Fruit fly (Drosophila melanogaster) whole organism, embryonic: ENCODE data around the gene CG17270.

Experiments used
- Abd-B ChIP-seq: fragments of 200-800 bp; sonication (Bioruptor generic); optimal IDR thresholded peaks from 2 replicates; lab custom pipeline; 2018; ENCODE audit warnings: missing biosample characterization, mild to moderate bottlenecking, missing genetic modification characterization, moderate library complexity
- B-H2 ChIP-seq: fragments of 200-800 bp; sonication (Bioruptor generic); optimal IDR thresholded peaks from 2 replicates; lab custom pipeline; 2018; ENCODE audit warnings: missing biosample characterization, mild to moderate bottlenecking, missing genetic modification characterization
- CG12219 ChIP-seq: fragments of 200-800 bp; sonication (Bioruptor generic); optimal IDR thresholded peaks from 3 replicates; lab custom pipeline; 2018; ENCODE audit warnings: missing biosample characterization, mild to moderate bottlenecking, missing genetic modification characterization
- CG12391 ChIP-seq: fragments of 200-800 bp; sonication (Bioruptor generic); optimal IDR thresholded peaks from 3 replicates; lab custom pipeline; 2018; ENCODE audit warnings: missing biosample characterization, mild to moderate bottlenecking, missing genetic modification characterization, moderate library complexity
- CG15073 ChIP-seq: fragments of 200-800 bp; sonication (Bioruptor generic); optimal IDR thresholded peaks from 2 replicates; lab custom pipeline; 2016; ENCODE audit warnings: missing biosample characterization, missing genetic modification characterization
- CG15479 ChIP-seq: fragments of 200-800 bp; sonication (Bioruptor generic); optimal IDR thresholded peaks from 3 replicates; lab custom pipeline; 2019; ENCODE audit warnings: missing biosample characterization, mild to moderate bottlenecking, missing genetic modification characterization, moderate library complexity
- CG1792 ChIP-seq: fragments of 200-800 bp; sonication (Bioruptor generic); optimal IDR thresholded peaks from 2 replicates; lab custom pipeline; 2016; ENCODE audit warnings: missing biosample characterization, missing genetic modification characterization
- CG2712 ChIP-seq: fragments of 200-800 bp; optimal IDR thresholded peaks from 3 replicates; lab custom pipeline; 2019; ENCODE audit warnings: missing biosample characterization, mild to moderate bottlenecking, missing genetic modification characterization, moderate library complexity
- CG30020 ChIP-seq: fragments of 200-800 bp; optimal IDR thresholded peaks from 2 replicates; lab custom pipeline; 2019; ENCODE audit warnings: missing biosample characterization, mild to moderate bottlenecking, missing genetic modification characterization, moderate library complexity
- CG34376 ChIP-seq: fragments of 200-800 bp; sonication (Bioruptor generic); optimal IDR thresholded peaks from 2 replicates; lab custom pipeline; 2018; ENCODE audit warnings: missing biosample characterization, mild to moderate bottlenecking, missing genetic modification characterization
- CG4360 ChIP-seq: fragments of 200-800 bp; sonication (Bioruptor generic); IDR thresholded peaks from 2 replicates; pipeline ENCODE4 v1.3.6; 2022; ENCODE audit warnings: missing biosample characterization, missing genetic modification characterization
- CG4617 ChIP-seq: fragments of 200-800 bp; sonication (Bioruptor generic); optimal IDR thresholded peaks from 3 replicates; lab custom pipeline; 2016; ENCODE audit warnings: missing biosample characterization, missing genetic modification characterization, borderline replicate concordance
- CG4707 ChIP-seq: fragments of 200-800 bp; sonication (Bioruptor generic); optimal IDR thresholded peaks from 2 replicates; lab custom pipeline; 2018; ENCODE audit warnings: missing biosample characterization, mild to moderate bottlenecking, missing genetic modification characterization, moderate library complexity
- CG6854 ChIP-seq: fragments of 200-800 bp; sonication (Bioruptor generic); optimal IDR thresholded peaks from 3 replicates; lab custom pipeline; 2017; ENCODE audit warnings: missing biosample characterization, mild to moderate bottlenecking, missing genetic modification characterization
- CG7271 ChIP-seq: fragments of 200-800 bp; sonication (Bioruptor generic); optimal IDR thresholded peaks from 2 replicates; lab custom pipeline; 2018; ENCODE audit warnings: missing biosample characterization, mild to moderate bottlenecking, missing genetic modification characterization, moderate library complexity
- CG7556 ChIP-seq: fragments of 200-800 bp; sonication (Bioruptor generic); optimal IDR thresholded peaks from 2 replicates; lab custom pipeline; 2017; ENCODE audit warnings: missing biosample characterization, mild to moderate bottlenecking, missing genetic modification characterization
- CG7786 ChIP-seq: fragments of 200-800 bp; sonication (Bioruptor generic); optimal IDR thresholded peaks from 2 replicates; lab custom pipeline; 2016; ENCODE audit warnings: missing biosample characterization, missing genetic modification characterization
- CG8478 ChIP-seq: fragments of >200 bp; optimal IDR thresholded peaks from 2 replicates; lab custom pipeline; 2018
- CG8924 ChIP-seq: fragments of 200-800 bp; optimal IDR thresholded peaks from 3 replicates; lab custom pipeline; 2019; ENCODE audit warnings: missing biosample characterization, mild to moderate bottlenecking, missing genetic modification characterization, moderate library complexity
- CG9215 ChIP-seq: fragments of 200-800 bp; sonication (Bioruptor generic); IDR thresholded peaks from 2 replicates; pipeline ENCODE4 v1.3.6; 2022; ENCODE audit warnings: missing biosample characterization, missing genetic modification characterization
- CG9727 ChIP-seq: fragments of 200-800 bp; sonication (Bioruptor generic); optimal IDR thresholded peaks from 3 replicates; lab custom pipeline; 2017; ENCODE audit warnings: missing biosample characterization, mild to moderate bottlenecking, missing genetic modification characterization
- CHES-1-like ChIP-seq: fragments of 200-800 bp; sonication (Bioruptor generic); optimal IDR thresholded peaks from 2 replicates; lab custom pipeline; 2016; ENCODE audit warnings: missing biosample characterization, missing genetic modification characterization
- Chrac-16 ChIP-seq: fragments of 200-800 bp; sonication (Bioruptor generic); optimal IDR thresholded peaks from 3 replicates; lab custom pipeline; 2016; ENCODE audit warnings: missing biosample characterization, missing genetic modification characterization
- Doc3 ChIP-seq: fragments of 200-800 bp; sonication (Bioruptor generic); IDR thresholded peaks from 3 replicates; pipeline ENCODE4 v1.3.6; 2022; ENCODE audit warnings: missing biosample characterization, missing genetic modification characterization; ENCODE audit not compliant: partially characterized antibody
- GATAe ChIP-seq: fragments of 200-800 bp; sonication (Bioruptor generic); conservative IDR thresholded peaks from 2 replicates; pipeline ENCODE4 v1.3.6; 2022; ENCODE audit warnings: missing biosample characterization, missing genetic modification characterization
- H15 ChIP-seq: fragments of 200-800 bp; sonication (Bioruptor generic); IDR thresholded peaks from 3 replicates; pipeline ENCODE4 v1.3.6; 2022; ENCODE audit warnings: missing biosample characterization, missing genetic modification characterization
- HmgD ChIP-seq: fragments of 200-800 bp; sonication (Bioruptor generic); optimal IDR thresholded peaks from 3 replicates; lab custom pipeline; 2016; ENCODE audit warnings: missing biosample characterization, missing genetic modification characterization
- Hsf ChIP-seq: fragments of 200-800 bp; sonication (Bioruptor generic); optimal IDR thresholded peaks from 3 replicates; lab custom pipeline; 2016; ENCODE audit warnings: missing biosample characterization, missing genetic modification characterization
- Opbp ChIP-seq: fragments of 200-800 bp; sonication (Bioruptor generic); IDR thresholded peaks from 3 replicates; pipeline ENCODE4 v1.3.6; 2022; ENCODE audit warnings: missing biosample characterization, missing genetic modification characterization; ENCODE audit not compliant: partially characterized antibody
- Rfx ChIP-seq: fragments of 200-800 bp; sonication (Bioruptor generic); IDR thresholded peaks from 2 replicates; pipeline ENCODE4 v1.3.6; 2022; ENCODE audit warnings: missing biosample characterization, missing genetic modification characterization
- Tbp ChIP-seq: fragments of >200 bp; optimal IDR thresholded peaks from 2 replicates; lab custom pipeline; 2018; ENCODE audit warnings: missing biosample characterization, missing genetic modification characterization
- ato ChIP-seq: fragments of 200-800 bp; sonication (Bioruptor generic); IDR thresholded peaks from 2 replicates; pipeline ENCODE4 v1.3.6; 2022; ENCODE audit warnings: missing biosample characterization, missing genetic modification characterization; ENCODE audit not compliant: partially characterized antibody
- az2 ChIP-seq: fragments of 200-800 bp; sonication (Bioruptor generic); optimal IDR thresholded peaks from 3 replicates; lab custom pipeline; 2016; ENCODE audit warnings: missing biosample characterization, missing genetic modification characterization
- chm ChIP-seq: fragments of 200-800 bp; sonication (Bioruptor generic); IDR thresholded peaks from 2 replicates; pipeline ENCODE4 v1.3.6; 2022; ENCODE audit warnings: missing biosample characterization, missing genetic modification characterization
- danr ChIP-seq: fragments of 200-800 bp; sonication (Bioruptor generic); IDR thresholded peaks from 2 replicates; pipeline ENCODE4 v1.3.6; 2022; ENCODE audit warnings: missing biosample characterization, missing genetic modification characterization
- fd3F ChIP-seq: fragments of 200-800 bp; sonication (Bioruptor generic); optimal IDR thresholded peaks from 2 replicates; lab custom pipeline; 2018; ENCODE audit warnings: missing biosample characterization, mild to moderate bottlenecking, missing genetic modification characterization, moderate library complexity
- ftz-f1 ChIP-seq: fragments of 200-800 bp; sonication (Bioruptor generic); optimal IDR thresholded peaks from 2 replicates; lab custom pipeline; 2016; ENCODE audit warnings: missing biosample characterization, missing genetic modification characterization
- hkb ChIP-seq, 2 experiments: fragments of 200-800 bp in 1 of 2; fragments of >200 bp in 1 of 2; sonication (Bioruptor generic) in 1 of 2; IDR thresholded peaks in 1 of 2; optimal IDR thresholded peaks in 1 of 2; 2 replicates each; pipeline versions ENCODE4 v1.3.6 to Lab custom; 2017 to 2022; ENCODE audit warnings: missing biosample characterization in 1 of 2, missing genetic modification characterization in 1 of 2
- klu ChIP-seq: fragments of 200-800 bp; sonication (Bioruptor generic); IDR thresholded peaks from 2 replicates; pipeline ENCODE4 v1.3.6; 2022; ENCODE audit warnings: missing biosample characterization, missing genetic modification characterization
- kni ChIP-seq: fragments of 200-800 bp; sonication (Bioruptor generic); optimal IDR thresholded peaks from 3 replicates; lab custom pipeline; 2017; ENCODE audit warnings: mild to moderate bottlenecking, missing biosample characterization, missing genetic modification reagents, missing genetic modification characterization
- org-1 ChIP-seq: fragments of 200-800 bp; sonication (Bioruptor generic); optimal IDR thresholded peaks from 2 replicates; lab custom pipeline; 2017; ENCODE audit warnings: missing biosample characterization, missing genetic modification characterization
- pb ChIP-seq: fragments of 200-800 bp; sonication (Bioruptor generic); optimal IDR thresholded peaks from 3 replicates; lab custom pipeline; 2016; ENCODE audit warnings: missing biosample characterization, missing genetic modification characterization
- phol ChIP-seq: fragments of 200-800 bp; sonication (Bioruptor generic); optimal IDR thresholded peaks from 3 replicates; lab custom pipeline; 2018; ENCODE audit warnings: missing biosample characterization, mild to moderate bottlenecking, missing genetic modification characterization, moderate library complexity
- pum ChIP-seq: fragments of 200-800 bp; sonication (Bioruptor generic); optimal IDR thresholded peaks from 2 replicates; lab custom pipeline; 2016; ENCODE audit warnings: missing biosample characterization, missing genetic modification characterization
- sim ChIP-seq: fragments of 200-800 bp; sonication (Bioruptor generic); IDR thresholded peaks from 2 replicates; pipeline ENCODE4 v1.3.6; 2022; ENCODE audit warnings: missing biosample characterization, missing genetic modification characterization
- tio ChIP-seq: fragments of 200-800 bp; sonication (Bioruptor generic); optimal IDR thresholded peaks from 2 replicates; lab custom pipeline; 2017; ENCODE audit warnings: missing biosample characterization, missing genetic modification characterization, inconsistent platforms
- tll ChIP-seq, 2 experiments: fragments of 200-800 bp in 1 of 2; fragments of >200 bp in 1 of 2; sonication (Bioruptor generic) in 1 of 2; optimal IDR thresholded peaks; 2 replicates each; lab custom pipeline; 2017 to 2019; ENCODE audit warnings: missing biosample characterization in 2 of 2, missing genetic modification characterization in 2 of 2, mild to moderate bottlenecking in 1 of 2, moderate library complexity in 1 of 2
- trem ChIP-seq: fragments of 200-800 bp; optimal IDR thresholded peaks from 3 replicates; lab custom pipeline; 2019; ENCODE audit warnings: missing biosample characterization, mild to moderate bottlenecking, missing genetic modification characterization, moderate library complexity
- unpg ChIP-seq: fragments of 200-800 bp; sonication (Bioruptor generic); optimal IDR thresholded peaks from 3 replicates; lab custom pipeline; 2018; ENCODE audit warnings: missing biosample characterization, mild to moderate bottlenecking, missing genetic modification characterization, moderate library complexity
- wek ChIP-seq: fragments of 200-800 bp; sonication (Bioruptor generic); optimal IDR thresholded peaks from 3 replicates; lab custom pipeline; 2018; ENCODE audit warnings: missing biosample characterization, mild to moderate bottlenecking, missing genetic modification characterization, moderate library complexity
- zfh1 ChIP-seq: fragments of 200-800 bp; sonication (Bioruptor generic); IDR thresholded peaks from 3 replicates; pipeline ENCODE4 v1.3.6; 2022; ENCODE audit warnings: missing biosample characterization, missing genetic modification characterization

CG17270 gene

DNA sequence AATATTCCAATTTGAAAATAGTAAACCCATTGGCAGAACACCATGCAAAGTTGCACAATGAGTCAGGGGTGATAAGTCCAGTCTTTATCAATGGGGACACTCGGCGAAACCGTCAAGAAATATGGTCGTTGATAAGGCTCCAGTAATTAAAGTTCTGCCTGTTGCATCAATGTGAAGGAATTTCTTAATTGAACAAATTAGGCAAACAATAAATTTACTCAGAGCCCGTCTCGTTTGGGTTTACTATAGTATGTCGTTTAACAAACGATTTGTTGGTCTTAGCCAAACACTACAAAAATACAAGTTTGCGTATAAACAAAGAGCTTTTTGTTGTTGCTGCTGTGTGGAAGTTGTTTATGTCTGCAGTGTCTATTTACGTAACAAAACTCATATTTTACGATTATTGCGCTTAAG, 16.0 kb upstream of the CG17270 start (continued):
- TF ChIP-seq CG7786 (GFP tag; lab: Kevin White, UChicago) (no peak), CG12391 (tag; lab: Kevin White, UChicago) (no peak), fd3F (GFP tag; lab: Kevin White, UChicago) (peak; percentile 87), Chrac-16 (GFP tag; lab: Kevin White, UChicago) (no peak), CG8924 (tag; lab: Kevin White, UChicago) (peak; percentile 21), Rfx (GFP tag; lab: Robert Waterston, UW) (peak; percentile 47; the same call in 1 of the 2 replicates), Opbp (GFP tag; lab: Robert Waterston, UW) (no peak), kni (GFP tag; lab: Kevin White, UChicago) (no peak), Tbp (GFP tag; lab: Kevin White, UChicago) (no peak), CG6854 (GFP tag; lab: Kevin White, UChicago) (no peak), danr (GFP tag; lab: Robert Waterston, UW) (no peak), CG1792 (GFP tag; lab: Kevin White, UChicago) (peak; percentile 59), sim (GFP tag; lab: Robert Waterston, UW) (no peak), Abd-B (GFP tag; lab: Kevin White, UChicago) (no peak), CG7556 (GFP tag; lab: Kevin White, UChicago) (peak; percentile 35), phol (no peak), unpg (GFP tag; lab: Kevin White, UChicago) (peak; percentile 69), GATAe (GFP tag; lab: Robert Waterston, UW) (no peak), CG4360 (no peak), ftz-f1 (GFP tag; lab: Kevin White, UChicago) (no peak), tll (GFP tag; optimal IDR thresholded peaks at IDR 0.05; lab: Kevin White, UChicago) (no peak), CHES-1-like (peak; percentile 8), wek (GFP tag; lab: Kevin White, UChicago) (peak; percentile 67), hkb (optimal IDR thresholded peaks at IDR 0.05; lab: Kevin White, UChicago) (no peak), hkb (GFP tag; IDR thresholded peaks at IDR 0.05; lab: Robert Waterston, UW) (peak; percentile 59), ato (no peak), CG15073 (no peak), klu (GFP tag; lab: Robert Waterston, UW) (no peak), CG12219 (peak; percentile 62), B-H2 (GFP tag; lab: Kevin White, UChicago) (no peak), Hsf (GFP tag; lab: Kevin White, UChicago) (no peak), CG34376 (GFP tag; lab: Kevin White, UChicago) (peak; percentile 22), CG9727 (GFP tag; lab: Kevin White, UChicago) (no peak), org-1 (GFP tag; lab: Kevin White, UChicago) (peak; percentile 49), chm (no peak), tio (GFP tag; lab: Kevin White, UChicago) (no peak), CG4707 (GFP tag; lab: Kevin White, UChicago) (peak; percentile 2), az2 (GFP tag; lab: Kevin White, UChicago) (no peak), CG2712 (tag; lab: Kevin White, UChicago) (no peak), trem (tag; lab: Kevin White, UChicago) (no peak), CG30020 (no peak), pb (no peak), CG9215 (GFP tag; lab: Robert Waterston, UW) (no peak), CG15479 (GFP tag; lab: Kevin White, UChicago) (no peak), CG4617 (GFP tag; lab: Kevin White, UChicago) (no peak), H15 (GFP tag; lab: Robert Waterston, UW) (no peak), Doc3 (GFP tag; lab: Robert Waterston, UW) (no peak), CG8478 (lab: Kevin White, UChicago) (no peak), CG7271 (peak; percentile 29), HmgD (GFP tag; lab: Kevin White, UChicago) (no peak), zfh1 (GFP tag; lab: Robert Waterston, UW) (no peak), pum (GFP tag; lab: Kevin White, UChicago) (no peak)
